Worm (Caenorhabditis elegans) whole organism, midembryonic: ENCODE results near the gene C31H2.14.

ENCODE experiments used
- T22C8.4 ChIP-seq: fragments of 200-800 bp; sonication (Bioruptor generic); IDR thresholded peaks from 2 replicates; pipeline ENCODE4 v1.3.6; 2022; ENCODE audit warnings: missing genetic modification characterization, missing compliant biosample characterization
- cog-1 ChIP-seq: sonication (generic microtip); optimal IDR thresholded peaks from 2 replicates; lab custom pipeline; 2016; ENCODE audit warnings: missing genetic modification characterization, missing compliant biosample characterization
- flt-1 ChIP-seq: fragments of 200-800 bp; sonication (Bioruptor generic); IDR thresholded peaks from 2 replicates; pipeline ENCODE4 v1.3.6; 2022; ENCODE audit warnings: missing genetic modification characterization, missing compliant biosample characterization
- ztf-23 ChIP-seq: fragments of 200-800 bp; sonication (Bioruptor generic); IDR thresholded peaks from 2 replicates; pipeline ENCODE4 v1.3.6; 2022; ENCODE audit warnings: missing genetic modification reagents, missing genetic modification characterization, missing compliant biosample characterization

ce11 chrX:5120196-5120595 is 27.8 kb upstream of the C31H2.14 start:
- TF ChIP-seq flt-1 (GFP tag; lab: Robert Waterston, UW) = no peak
- TF ChIP-seq T22C8.4 (GFP tag; lab: Robert Waterston, UW) = no peak
- TF ChIP-seq cog-1 (tag; lab: Kevin White, UChicago) = no peak
- TF ChIP-seq ztf-23 (GFP tag; lab: Robert Waterston, UW) = no peak
